Fruit fly (Drosophila melanogaster) S2 (cell line): ENCODE data around the gene CG1999.

Source experiments
- CG8478 ChIP-seq: fragments of >200 bp; optimal IDR thresholded peaks from 2 replicates; lab custom pipeline; 2018
- CTCF ChIP-seq, 2 experiments: fragments of >200 bp; optimal IDR thresholded peaks; 2 replicates each; lab custom pipeline; 2018

dm6 chrX:7328746-7329145, 29.9 kb upstream of the CG1999 start, which contains the start of gene Acsf3:
- TF ChIP-seq CG8478 (no peak), CTCF (optimal IDR thresholded peaks at IDR 0.05; lab: Kevin White, UChicago) (no peak)
